Fruit fly (Drosophila melanogaster): ENCODE data around the gene CG8765.
A peak's percentile ranks its signal among the peaks of the same experiment; 100 is the strongest.
"Not testable (repeated sequence)": the region's sequence is repeated elsewhere in the genome, so short reads cannot be mapped to it uniquely, and the experiment has no call there.

Gene CG8765

DNA sequence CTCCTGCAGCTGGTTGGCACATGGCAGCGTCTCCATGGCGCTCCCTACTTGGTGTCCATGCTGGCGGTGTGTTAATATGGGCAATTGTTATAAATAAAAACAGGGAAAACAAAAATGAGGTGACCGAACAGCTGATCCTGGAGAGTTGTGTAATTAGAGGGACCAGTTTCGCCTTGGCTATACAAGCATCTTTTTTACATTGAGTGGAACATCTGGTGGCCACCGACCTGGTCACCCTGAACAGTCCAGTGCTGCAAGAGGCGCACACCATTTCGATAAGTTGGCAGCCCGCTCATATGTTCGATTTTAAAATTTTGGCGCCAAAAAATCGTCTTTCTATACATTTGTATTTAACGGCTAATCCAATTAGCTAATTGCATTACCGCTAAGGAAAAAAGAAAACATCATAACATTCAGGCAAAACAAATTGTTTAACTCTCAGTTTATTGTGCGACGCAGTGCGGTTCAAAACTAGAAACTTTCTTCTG lies at the start of gene CG8765, which contains the start of gene Gbeta76C:
Gene CG8765 (minus strand): TSS at position 154 of the 488 bp plus-strand sequence.
Gene Gbeta76C (plus strand): TSS at position 438 of the 488 bp plus-strand sequence.
- TF ChIP-seq CG8478 (optimal IDR thresholded peaks at IDR 0.05) = no peak
- peak; percentile 21 to 32 for TF ChIP-seq CTCF (optimal IDR thresholded peaks at IDR 0.05)

DNA sequence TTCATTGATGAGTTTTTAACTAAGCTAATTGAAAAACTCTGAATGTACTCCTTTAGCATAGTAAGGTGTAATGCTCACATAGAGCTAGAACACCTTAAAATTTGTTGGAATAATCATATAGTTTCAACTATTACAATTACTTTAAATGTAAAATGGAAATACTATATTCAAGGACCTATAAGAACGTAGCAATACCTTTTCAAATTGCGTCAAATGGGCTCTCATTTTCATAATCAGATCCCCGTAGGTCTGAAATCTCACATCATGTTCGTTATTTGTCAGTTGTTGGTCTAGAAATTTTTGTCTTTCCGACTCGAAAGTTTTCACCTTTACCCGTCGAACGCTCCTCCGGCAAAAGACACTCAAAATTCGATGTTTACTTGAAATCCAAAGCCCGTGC lies 41.5 kb upstream of the CG8765 start, which contains the start of gene CG42529:
Gene CG42529 (plus strand): TSS at position 301 of the 400 bp plus-strand sequence.
- not testable (repeated sequence) for TF ChIP-seq CG8478, CTCF (optimal IDR thresholded peaks at IDR 0.05)

DNA sequence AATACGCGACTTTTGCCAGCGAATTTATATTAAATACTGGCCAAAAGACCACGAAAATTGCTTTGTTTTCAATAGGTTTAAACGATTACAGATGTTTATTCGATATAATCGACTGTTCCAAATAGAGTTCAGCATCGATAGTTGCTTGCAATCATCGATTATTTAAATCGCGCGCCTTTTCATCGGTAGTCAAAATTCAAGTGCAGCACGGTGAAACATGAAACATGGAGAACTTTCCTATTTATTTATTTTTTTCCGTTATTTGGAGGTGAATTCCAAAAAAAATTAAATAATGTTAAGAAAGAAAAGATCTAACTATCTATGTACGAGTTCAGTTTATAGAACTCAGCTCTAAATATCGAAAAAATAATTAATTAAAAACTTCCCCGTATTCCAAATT lies 31.1 kb upstream of the CG8765 start, which contains the start of gene Trpml:
Gene Trpml (minus strand): TSS at position 101 of the 400 bp plus-strand sequence.
- TF ChIP-seq CTCF, CG8478 (optimal IDR thresholded peaks at IDR 0.05): not testable (repeated sequence)

DNA sequence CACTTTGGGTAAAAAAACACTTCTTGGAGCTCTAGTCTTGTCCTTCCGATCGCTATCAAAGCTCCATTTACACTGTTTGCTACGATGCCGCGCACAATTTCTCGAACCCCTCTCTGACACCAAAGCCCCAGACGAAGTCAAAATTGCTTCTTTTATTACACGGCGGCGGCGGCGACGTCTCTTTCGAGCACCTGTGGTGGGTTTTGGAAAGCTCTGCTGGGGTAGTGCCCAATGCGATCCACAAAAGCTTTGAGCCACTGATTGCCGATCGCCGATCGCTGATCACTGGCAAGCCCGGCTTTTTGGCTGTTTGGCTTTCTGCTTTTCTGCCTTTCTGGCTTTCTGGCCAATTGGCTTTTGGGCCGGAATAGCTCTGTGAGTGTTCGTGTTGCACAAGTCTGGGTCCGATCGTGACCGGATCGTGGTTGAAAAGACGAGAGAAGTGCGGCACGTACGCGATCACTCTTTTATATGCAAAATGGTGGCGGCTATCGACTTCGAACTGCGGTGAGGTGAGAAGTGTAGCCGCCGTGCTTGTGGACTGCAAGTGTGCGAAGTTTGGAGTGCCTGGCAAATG lies 20.5 kb upstream of the CG8765 start, which contains the start of gene serp:
Gene serp (minus strand): TSS at position 446 of the 577 bp plus-strand sequence.
- TF ChIP-seq CTCF (optimal IDR thresholded peaks at IDR 0.05) (no peak), CG8478 (optimal IDR thresholded peaks at IDR 0.05) (no peak)

DNA sequence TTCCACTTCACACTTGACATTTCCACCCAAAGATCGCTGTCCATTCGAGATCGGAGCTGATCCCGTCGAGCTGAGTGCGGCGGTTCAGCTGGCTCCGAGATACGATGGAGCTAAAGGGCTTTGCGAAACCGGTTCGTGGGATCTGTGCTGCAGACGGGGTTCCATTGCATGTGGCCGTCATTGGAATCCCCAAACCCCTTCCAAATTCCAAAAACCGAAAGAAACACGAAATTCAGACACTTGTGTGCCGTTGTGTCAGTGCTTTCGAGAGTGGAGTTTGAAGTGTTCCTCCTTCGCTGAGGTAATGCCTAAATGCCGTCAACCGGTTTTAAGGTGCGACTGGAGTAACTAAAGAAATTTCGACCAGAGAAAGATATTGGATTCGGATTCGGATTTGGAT lies 17.7 kb upstream of the CG8765 start:
- TF ChIP-seq CG8478 (optimal IDR thresholded peaks at IDR 0.05) = no peak
- TF ChIP-seq CTCF (optimal IDR thresholded peaks at IDR 0.05) = no peak

DNA sequence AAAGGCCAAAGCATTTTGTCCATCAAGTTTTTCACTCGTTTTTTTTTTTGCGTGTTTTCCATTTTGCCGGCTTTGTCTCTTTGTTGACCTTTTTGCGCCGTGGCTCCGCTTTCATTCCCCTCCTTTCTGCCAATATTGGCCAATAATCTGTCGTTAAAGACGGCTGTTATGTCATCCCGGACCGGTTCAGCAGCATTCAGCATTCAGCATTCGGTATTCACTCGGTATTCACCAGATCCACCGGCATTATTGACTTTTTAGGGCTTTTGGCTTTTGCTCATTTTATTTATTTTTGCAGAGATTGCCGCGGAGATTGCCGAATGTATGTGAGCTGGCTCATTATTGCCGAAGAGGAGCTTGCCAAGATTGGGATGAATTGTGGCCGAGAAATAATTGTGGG lies 16.2 kb upstream of the CG8765 start:
- TF ChIP-seq CG8478 (optimal IDR thresholded peaks at IDR 0.05) = no peak
- TF ChIP-seq CTCF (optimal IDR thresholded peaks at IDR 0.05) = no peak

DNA sequence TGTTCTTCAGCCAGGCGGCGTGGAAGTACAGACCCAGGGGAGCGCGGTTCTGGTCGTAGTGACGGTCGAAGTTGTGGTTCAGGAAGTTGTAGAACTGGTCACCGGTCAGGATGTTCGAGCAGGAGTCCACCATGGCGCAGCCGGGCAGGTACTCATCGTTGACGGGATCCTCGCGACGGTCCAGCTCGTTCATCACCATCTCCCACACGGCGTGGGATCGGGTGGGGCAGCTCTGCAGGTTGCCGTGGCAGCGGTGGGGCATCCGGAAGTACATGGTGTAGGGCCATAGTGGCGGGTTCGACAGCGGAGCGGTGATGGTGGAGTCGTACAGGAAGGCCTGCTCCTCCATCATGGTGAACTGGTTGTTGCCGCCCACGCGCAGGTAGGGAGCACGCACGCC lies 14.5 kb upstream of the CG8765 start:
- no peak for TF ChIP-seq CG8478 (optimal IDR thresholded peaks at IDR 0.05)
- no peak for TF ChIP-seq CTCF (optimal IDR thresholded peaks at IDR 0.05)

DNA sequence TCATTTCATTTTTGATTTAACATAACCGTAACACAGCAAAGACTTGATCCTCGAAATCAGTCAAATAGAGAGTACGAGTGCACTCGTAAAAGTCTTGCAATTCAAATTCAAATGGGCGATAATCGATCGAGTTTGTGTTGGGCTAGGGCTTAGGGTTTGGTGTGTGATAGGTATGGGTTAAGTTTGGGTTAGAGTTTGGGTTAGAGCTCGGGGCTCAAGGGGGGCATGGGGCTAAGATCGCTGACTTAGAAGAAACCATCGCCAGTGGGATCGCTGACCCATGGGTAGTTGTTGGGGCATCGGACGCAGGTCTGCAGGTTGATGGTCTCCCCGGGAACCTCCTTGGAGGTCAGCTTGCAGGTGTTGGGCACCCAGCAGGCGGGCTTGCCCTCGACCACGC lies 14.0 kb upstream of the CG8765 start:
- TF ChIP-seq CG8478 (optimal IDR thresholded peaks at IDR 0.05) (no peak), CTCF (optimal IDR thresholded peaks at IDR 0.05) (no peak)

DNA sequence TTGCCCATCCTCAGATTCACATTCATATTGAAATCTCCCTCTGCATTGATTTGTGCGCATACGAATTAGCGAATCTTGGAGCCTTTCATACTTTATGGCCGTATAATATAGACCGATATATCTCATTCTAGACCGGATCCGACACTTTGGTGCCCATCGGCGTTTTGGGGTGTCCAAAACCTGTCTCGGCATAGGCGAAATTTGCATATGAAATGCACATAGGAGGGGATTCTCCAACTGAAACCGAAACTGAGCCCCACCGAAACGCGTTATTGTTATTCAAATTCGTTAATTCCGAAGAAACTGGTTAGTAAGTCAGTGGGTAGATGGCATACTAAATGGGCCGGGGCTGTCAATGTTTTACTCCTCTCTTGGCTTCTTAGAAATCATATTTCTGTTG lies 13.3 kb upstream of the CG8765 start:
- TF ChIP-seq CTCF (optimal IDR thresholded peaks at IDR 0.05) = no peak
- no peak for TF ChIP-seq CG8478 (optimal IDR thresholded peaks at IDR 0.05)

DNA sequence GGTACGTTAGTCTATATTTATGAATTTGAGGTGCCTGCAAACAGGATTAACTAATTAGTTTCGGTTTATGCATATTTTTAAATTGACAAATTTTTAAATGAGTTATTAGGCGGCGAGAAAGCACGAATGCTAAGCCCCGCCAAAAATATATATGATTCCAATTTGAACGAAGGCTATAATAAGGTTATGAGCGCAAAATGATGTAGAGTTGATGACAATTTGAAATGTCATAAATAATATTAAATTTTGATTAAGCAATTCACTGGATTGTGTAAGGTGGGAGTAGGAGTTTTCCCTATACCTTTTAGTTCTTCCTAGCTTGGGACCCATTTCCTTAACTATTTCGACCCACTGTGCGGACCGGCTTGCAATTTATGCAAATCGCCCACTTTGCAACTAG lies 12.5 kb upstream of the CG8765 start:
- TF ChIP-seq CG8478 (optimal IDR thresholded peaks at IDR 0.05) (no peak), CTCF (optimal IDR thresholded peaks at IDR 0.05) (no peak)

DNA sequence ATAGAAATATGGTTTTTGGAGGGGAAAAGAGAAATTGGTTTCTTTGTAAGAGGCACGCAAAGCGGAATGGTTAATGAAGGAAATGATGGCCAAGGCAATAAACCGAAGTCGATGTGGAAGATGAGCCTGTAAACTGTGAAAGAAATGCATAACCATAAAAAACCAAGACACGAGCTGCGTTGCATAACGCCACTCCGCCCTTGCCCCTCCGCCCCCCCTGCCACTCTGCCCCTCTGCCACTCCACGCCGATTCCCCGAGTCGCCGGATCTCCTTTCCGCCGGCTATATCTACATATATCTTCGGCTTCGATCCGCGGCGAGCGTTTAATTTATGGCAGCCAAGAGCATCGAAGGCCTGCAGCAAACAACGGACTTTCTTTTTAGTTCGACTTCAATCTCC lies 11.5 kb upstream of the CG8765 start:
- TF ChIP-seq CTCF (optimal IDR thresholded peaks at IDR 0.05) (no peak), CG8478 (optimal IDR thresholded peaks at IDR 0.05) (no peak)

DNA sequence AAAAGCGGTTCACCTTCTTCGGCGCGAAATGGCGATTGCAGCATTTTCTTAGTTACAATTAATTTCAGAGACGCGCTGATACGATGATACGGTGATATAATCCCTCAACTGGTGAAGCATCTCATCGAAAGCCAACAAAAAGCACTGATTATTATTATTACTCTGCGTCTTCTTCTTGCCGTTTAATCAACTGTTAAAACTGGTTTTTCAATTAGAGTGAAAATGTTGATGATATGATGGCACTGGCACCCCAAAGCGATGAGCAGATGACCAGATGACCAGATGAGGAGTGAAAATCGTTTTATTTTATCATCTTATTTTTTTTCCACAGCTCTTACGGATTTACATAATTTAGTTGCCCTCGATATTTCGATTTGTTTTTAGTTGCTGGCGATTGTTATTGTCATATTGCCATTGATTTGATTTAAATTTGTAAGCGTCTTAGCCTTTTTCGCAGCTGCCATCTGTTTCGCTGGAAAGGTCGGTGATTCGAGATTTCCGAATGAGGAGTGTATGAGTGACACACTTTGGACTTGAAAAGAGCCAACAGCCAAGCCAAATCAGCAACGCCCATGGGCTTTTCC lies 10.3 kb upstream of the CG8765 start:
- TF ChIP-seq CG8478 (optimal IDR thresholded peaks at IDR 0.05) (no peak), CTCF (optimal IDR thresholded peaks at IDR 0.05) (no peak)

DNA sequence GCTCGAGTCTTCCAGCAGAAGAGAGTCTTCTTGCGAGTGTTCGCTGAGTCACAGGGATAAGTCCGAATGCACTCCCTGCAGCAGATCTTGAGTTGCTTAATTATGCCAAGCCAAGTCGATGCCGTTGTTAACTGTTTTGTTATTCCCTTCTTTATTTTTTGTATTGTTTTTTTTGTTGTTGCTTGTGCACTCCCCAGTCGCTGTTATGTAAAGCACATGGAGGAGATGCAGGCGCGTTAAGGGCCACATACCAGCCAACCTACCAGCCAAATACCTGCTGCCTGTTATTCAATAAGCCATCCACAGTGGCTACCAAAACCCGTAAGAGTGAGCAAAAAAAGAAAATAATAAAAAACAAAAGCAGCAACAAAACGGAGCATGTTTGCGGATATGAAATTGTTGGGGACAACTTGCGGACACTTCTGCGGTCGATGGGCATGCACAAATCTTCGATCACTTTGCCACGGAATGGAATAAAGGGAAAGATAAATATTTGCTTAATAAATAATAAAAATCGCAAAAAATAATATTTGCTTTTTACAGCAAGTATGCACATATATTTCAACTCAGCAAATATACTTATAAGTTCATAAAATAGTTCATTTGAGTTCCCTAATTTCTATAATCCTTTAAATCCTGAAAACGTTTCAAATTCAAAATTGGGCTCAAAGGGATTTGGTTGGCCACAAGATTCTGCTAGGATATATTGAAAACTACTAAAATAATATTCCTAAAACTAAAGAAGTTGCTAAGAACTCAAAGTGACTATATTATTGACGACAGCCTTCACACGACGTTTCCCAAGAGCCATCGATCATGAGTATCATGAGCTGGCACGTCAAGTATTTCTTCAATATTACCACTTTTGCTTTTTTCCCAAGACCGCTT lies 9.2 kb upstream of the CG8765 start:
- no peak for TF ChIP-seq CG8478 (optimal IDR thresholded peaks at IDR 0.05)

DNA sequence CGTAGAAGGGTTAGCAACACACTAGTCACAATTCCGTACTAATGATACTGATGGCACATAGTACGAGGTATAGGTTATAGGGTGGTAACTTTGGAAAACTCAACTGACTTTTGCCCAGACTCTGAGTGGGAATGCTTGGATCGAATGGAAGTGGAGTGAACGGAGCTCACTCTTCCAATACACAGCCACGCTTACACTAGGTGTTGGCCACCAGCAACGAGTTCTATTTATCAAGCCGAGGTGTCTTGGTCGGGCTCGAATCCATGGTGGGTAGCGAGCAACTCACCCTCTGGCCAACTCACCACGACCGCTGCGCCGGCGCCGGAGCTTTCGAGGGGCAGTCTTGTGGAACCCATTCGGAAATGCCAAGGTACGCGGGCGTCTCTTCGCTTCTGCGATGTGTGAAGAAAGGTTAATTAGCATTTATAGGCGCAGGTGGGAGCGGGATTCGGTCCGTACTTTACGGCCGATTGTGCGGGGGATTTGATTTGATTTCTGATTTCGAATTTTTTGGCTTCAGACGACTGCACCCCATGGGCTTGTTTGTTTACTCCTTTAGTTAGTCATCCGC lies 8.0 kb upstream of the CG8765 start, which contains the start of gene verm:
Gene verm (minus strand): TSS at position 204 of the 571 bp plus-strand sequence.
- no peak for TF ChIP-seq CTCF (optimal IDR thresholded peaks at IDR 0.05)
- no peak for TF ChIP-seq CG8478 (optimal IDR thresholded peaks at IDR 0.05)

DNA sequence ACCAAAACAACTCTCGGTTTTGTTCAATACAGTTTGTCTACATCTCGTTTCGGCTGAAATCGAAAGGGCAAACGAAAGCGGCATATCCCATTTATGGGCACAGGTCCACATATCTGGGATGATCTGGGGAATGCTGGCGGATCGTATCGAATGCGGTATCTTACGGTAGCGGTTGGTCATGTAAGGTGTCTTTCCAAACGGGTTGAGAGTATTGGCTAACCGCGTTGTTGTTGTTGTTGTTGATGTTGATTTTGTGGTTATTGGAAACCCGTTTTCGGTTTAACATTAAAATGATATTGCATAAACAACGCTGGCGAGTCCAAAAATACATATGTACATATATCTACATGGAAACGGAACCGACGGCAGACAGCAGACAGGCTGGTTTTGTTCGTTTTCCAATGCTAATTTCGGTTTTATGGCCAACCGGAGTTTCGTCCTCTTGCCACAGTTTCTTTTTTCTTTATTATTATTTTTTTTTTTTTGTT lies 7.0 kb upstream of the CG8765 start:
- TF ChIP-seq CTCF (optimal IDR thresholded peaks at IDR 0.05) (no peak), CG8478 (optimal IDR thresholded peaks at IDR 0.05) (no peak)

Measured in S2 (cell line).